Fruit fly (Drosophila melanogaster) whole organism, prepupa: ENCODE data around the gene CG42747.

Experiments
- Blimp-1 ChIP-seq: fragments of 200-800 bp; sonication (Bioruptor generic); optimal IDR thresholded peaks from 3 replicates; lab custom pipeline; 2017; ENCODE audit warnings: missing biosample characterization, missing genetic modification characterization, mild to moderate bottlenecking, moderate library complexity, missing genetic modification reagents
- CG10631 ChIP-seq: fragments of 200-800 bp; sonication (Bioruptor generic); optimal IDR thresholded peaks from 2 replicates; lab custom pipeline; 2016; ENCODE audit warnings: missing biosample characterization, missing genetic modification characterization
- CG10669 ChIP-seq: fragments of 200-800 bp; sonication (Bioruptor generic); optimal IDR thresholded peaks from 3 replicates; lab custom pipeline; 2018; ENCODE audit warnings: missing biosample characterization, mild to moderate bottlenecking, missing genetic modification characterization, moderate library complexity
- CG11294 ChIP-seq: fragments of 200-800 bp; sonication (Bioruptor generic); IDR thresholded peaks from 2 replicates; pipeline ENCODE4 v1.3.6; 2022; ENCODE audit warnings: missing biosample characterization, missing genetic modification characterization
- CG11762 ChIP-seq: fragments of 200-800 bp; sonication (Bioruptor generic); optimal IDR thresholded peaks from 3 replicates; lab custom pipeline; 2016; ENCODE audit warnings: missing biosample characterization, missing genetic modification characterization; ENCODE audit not compliant: insufficient read depth
- CG11902 ChIP-seq: fragments of 200-800 bp; sonication (Bioruptor generic); optimal IDR thresholded peaks from 3 replicates; lab custom pipeline; 2016; ENCODE audit warnings: missing biosample characterization, missing genetic modification characterization
- CG1621 ChIP-seq: fragments of 200-800 bp; sonication (Bioruptor generic); optimal IDR thresholded peaks from 3 replicates; lab custom pipeline; 2018; ENCODE audit warnings: missing biosample characterization, mild to moderate bottlenecking, missing genetic modification characterization
- CG3032 ChIP-seq: fragments of 200-800 bp; optimal IDR thresholded peaks from 2 replicates; lab custom pipeline; 2019; ENCODE audit warnings: missing biosample characterization, mild to moderate bottlenecking, missing genetic modification characterization, moderate library complexity
- CG31627 ChIP-seq: fragments of 200-800 bp; sonication (Bioruptor generic); optimal IDR thresholded peaks from 3 replicates; lab custom pipeline; 2016; ENCODE audit warnings: missing biosample characterization, missing genetic modification characterization
- CG34406 ChIP-seq: fragments of 200-800 bp; sonication (Bioruptor generic); optimal IDR thresholded peaks from 3 replicates; lab custom pipeline; 2016; ENCODE audit warnings: missing biosample characterization, missing genetic modification characterization
- CG3919 ChIP-seq: fragments of 200-800 bp; sonication (Bioruptor generic); optimal IDR thresholded peaks from 3 replicates; lab custom pipeline; 2016; ENCODE audit warnings: missing biosample characterization, missing genetic modification characterization
- CG4318 ChIP-seq: fragments of 200-800 bp; sonication (Bioruptor generic); optimal IDR thresholded peaks from 3 replicates; lab custom pipeline; 2017; ENCODE audit warnings: missing biosample characterization, mild to moderate bottlenecking, missing genetic modification characterization
- CG6163 ChIP-seq: fragments of 200-800 bp; sonication (Bioruptor generic); IDR thresholded peaks from 3 replicates; pipeline ENCODE4 v1.3.6; 2022; ENCODE audit warnings: missing biosample characterization, missing genetic modification characterization
- CG6276 ChIP-seq: fragments of 200-800 bp; sonication (Bioruptor generic); optimal IDR thresholded peaks from 2 replicates; lab custom pipeline; 2017; ENCODE audit warnings: missing biosample characterization, mild to moderate bottlenecking, missing genetic modification characterization
- CG6808 ChIP-seq: fragments of 200-800 bp; sonication (Bioruptor generic); optimal IDR thresholded peaks from 3 replicates; lab custom pipeline; 2017; ENCODE audit warnings: missing biosample characterization, missing genetic modification characterization, mild to moderate bottlenecking, moderate library complexity, missing genetic modification reagents
- CG6854 ChIP-seq: fragments of 200-800 bp; sonication (Bioruptor generic); optimal IDR thresholded peaks from 2 replicates; lab custom pipeline; 2017; ENCODE audit warnings: missing biosample characterization, mild to moderate bottlenecking, missing genetic modification characterization
- CG8319 ChIP-seq: fragments of 200-800 bp; sonication (Bioruptor generic); optimal IDR thresholded peaks from 3 replicates; lab custom pipeline; 2016; ENCODE audit warnings: missing biosample characterization, missing genetic modification characterization
- CG8632 ChIP-seq: fragments of 200-800 bp; sonication (Bioruptor generic); optimal IDR thresholded peaks from 3 replicates; lab custom pipeline; 2016; ENCODE audit warnings: missing biosample characterization, missing genetic modification characterization
- CG9139 ChIP-seq: fragments of 200-800 bp; sonication (Bioruptor generic); optimal IDR thresholded peaks from 3 replicates; lab custom pipeline; 2017; ENCODE audit warnings: missing biosample characterization, mild to moderate bottlenecking, missing genetic modification characterization
- Eip75B ChIP-seq: fragments of 200-800 bp; sonication (Bioruptor generic); optimal IDR thresholded peaks from 3 replicates; lab custom pipeline; 2016; ENCODE audit warnings: missing biosample characterization, missing genetic modification characterization
- Eip78C ChIP-seq: fragments of 200-800 bp; sonication (Bioruptor generic); peaks from one replicate; lab custom pipeline; 2016; ENCODE audit warnings: missing biosample characterization, missing genetic modification characterization
- Eip93F ChIP-seq: fragments of 200-800 bp; sonication (Bioruptor generic); optimal IDR thresholded peaks from 2 replicates; lab custom pipeline; 2016; ENCODE audit warnings: missing biosample characterization, mild to moderate bottlenecking, missing genetic modification characterization
- Ets21C ChIP-seq: fragments of 200-800 bp; sonication (Bioruptor generic); optimal IDR thresholded peaks from 3 replicates; lab custom pipeline; 2016; ENCODE audit warnings: missing biosample characterization, missing genetic modification characterization
- Ets96B ChIP-seq: fragments of 200-800 bp; optimal IDR thresholded peaks from 2 replicates; lab custom pipeline; 2019; ENCODE audit warnings: missing biosample characterization, mild to moderate bottlenecking, missing genetic modification characterization, moderate library complexity
- Hr4 ChIP-seq: fragments of 200-800 bp; sonication (Bioruptor generic); optimal IDR thresholded peaks from 3 replicates; lab custom pipeline; 2016; ENCODE audit warnings: missing biosample characterization, missing genetic modification characterization
- Lpt ChIP-seq: fragments of 200-800 bp; sonication (Bioruptor generic); optimal IDR thresholded peaks from 3 replicates; lab custom pipeline; 2016; ENCODE audit warnings: missing biosample characterization, missing genetic modification characterization
- Met ChIP-seq: fragments of 200-800 bp; sonication (Bioruptor generic); optimal IDR thresholded peaks from 3 replicates; lab custom pipeline; 2016; ENCODE audit warnings: missing biosample characterization, missing genetic modification characterization
- OdsH ChIP-seq: fragments of 200-800 bp; sonication (Bioruptor generic); optimal IDR thresholded peaks from 3 replicates; lab custom pipeline; 2016; ENCODE audit warnings: missing biosample characterization, missing genetic modification characterization
- Smox ChIP-seq: fragments of 200-800 bp; sonication (Bioruptor generic); optimal IDR thresholded peaks from 3 replicates; lab custom pipeline; 2016; ENCODE audit warnings: missing biosample characterization, missing genetic modification characterization
- Sox102F ChIP-seq: fragments of 200-800 bp; sonication (Bioruptor generic); optimal IDR thresholded peaks from 2 replicates; lab custom pipeline; 2016; ENCODE audit warnings: missing biosample characterization, mild to moderate bottlenecking, missing genetic modification characterization
- Sox14 ChIP-seq: fragments of 200-800 bp; sonication (Bioruptor generic); optimal IDR thresholded peaks from 3 replicates; lab custom pipeline; 2016; ENCODE audit warnings: missing biosample characterization, missing genetic modification characterization
- Sox15 ChIP-seq: fragments of 200-800 bp; sonication (Bioruptor generic); optimal IDR thresholded peaks from 3 replicates; lab custom pipeline; 2016; ENCODE audit warnings: missing biosample characterization, missing genetic modification characterization
- acj6 ChIP-seq: fragments of 200-800 bp; sonication (Bioruptor generic); optimal IDR thresholded peaks from 3 replicates; lab custom pipeline; 2016; ENCODE audit warnings: missing biosample characterization, missing genetic modification characterization
- cyc ChIP-seq: fragments of 200-800 bp; sonication (Bioruptor generic); optimal IDR thresholded peaks from 3 replicates; lab custom pipeline; 2016; ENCODE audit warnings: missing biosample characterization, missing genetic modification characterization
- dac ChIP-seq: fragments of 200-800 bp; sonication (Bioruptor generic); optimal IDR thresholded peaks from 2 replicates; lab custom pipeline; 2017; ENCODE audit warnings: missing biosample characterization, mild to moderate bottlenecking, missing genetic modification characterization
- eg ChIP-seq: fragments of 200-800 bp; sonication (Bioruptor generic); IDR thresholded peaks from 3 replicates; pipeline ENCODE4 v1.3.6; 2022; ENCODE audit warnings: missing biosample characterization, missing genetic modification characterization
- esn ChIP-seq: fragments of 200-800 bp; sonication (Bioruptor generic); optimal IDR thresholded peaks from 2 replicates; lab custom pipeline; 2016; ENCODE audit warnings: missing biosample characterization, mild to moderate bottlenecking, missing genetic modification characterization, moderate library complexity
- fd85E ChIP-seq: fragments of 200-800 bp; sonication (Bioruptor generic); optimal IDR thresholded peaks from 3 replicates; lab custom pipeline; 2016; ENCODE audit warnings: missing biosample characterization, missing genetic modification characterization
- fkh ChIP-seq: fragments of 200-800 bp; sonication (Bioruptor generic); optimal IDR thresholded peaks from 3 replicates; lab custom pipeline; 2017; ENCODE audit warnings: missing biosample characterization, mild to moderate bottlenecking, missing genetic modification characterization, moderate library complexity
- lz ChIP-seq: fragments of 200-800 bp; sonication (Bioruptor generic); optimal IDR thresholded peaks from 3 replicates; lab custom pipeline; 2016; ENCODE audit warnings: missing biosample characterization, missing genetic modification characterization
- net ChIP-seq: fragments of 200-800 bp; sonication (Bioruptor generic); optimal IDR thresholded peaks from 3 replicates; lab custom pipeline; 2016; ENCODE audit warnings: missing biosample characterization, missing genetic modification characterization
- salr ChIP-seq, 2 experiments: fragments of 200-800 bp; sonication (Bioruptor generic); optimal IDR thresholded peaks; 3 replicates each; lab custom pipeline; 2016 to 2018; ENCODE audit warnings: missing biosample characterization in 2 of 2, missing genetic modification characterization in 2 of 2, mild to moderate bottlenecking in 1 of 2
- ss ChIP-seq, 2 experiments: fragments of 200-800 bp; sonication (Bioruptor generic); optimal IDR thresholded peaks; 2 replicates in 1 of 2; 3 replicates in 1 of 2; lab custom pipeline; 2017 to 2018; ENCODE audit warnings: mild to moderate bottlenecking in 2 of 2, missing biosample characterization in 2 of 2, missing genetic modification characterization in 2 of 2, moderate library complexity in 1 of 2
- svp ChIP-seq: fragments of 200-800 bp; sonication (Bioruptor generic); peaks from one replicate; lab custom pipeline; 2016; ENCODE audit warnings: missing biosample characterization, missing genetic modification characterization
- topi ChIP-seq: fragments of 200-800 bp; sonication (Bioruptor generic); optimal IDR thresholded peaks from 3 replicates; lab custom pipeline; 2016; ENCODE audit warnings: missing biosample characterization, missing genetic modification characterization
- vri ChIP-seq: fragments of 200-800 bp; sonication (Bioruptor generic); optimal IDR thresholded peaks from 3 replicates; lab custom pipeline; 2016; ENCODE audit warnings: missing biosample characterization, mild to moderate bottlenecking, missing genetic modification characterization

The CG42747 gene

DNA sequence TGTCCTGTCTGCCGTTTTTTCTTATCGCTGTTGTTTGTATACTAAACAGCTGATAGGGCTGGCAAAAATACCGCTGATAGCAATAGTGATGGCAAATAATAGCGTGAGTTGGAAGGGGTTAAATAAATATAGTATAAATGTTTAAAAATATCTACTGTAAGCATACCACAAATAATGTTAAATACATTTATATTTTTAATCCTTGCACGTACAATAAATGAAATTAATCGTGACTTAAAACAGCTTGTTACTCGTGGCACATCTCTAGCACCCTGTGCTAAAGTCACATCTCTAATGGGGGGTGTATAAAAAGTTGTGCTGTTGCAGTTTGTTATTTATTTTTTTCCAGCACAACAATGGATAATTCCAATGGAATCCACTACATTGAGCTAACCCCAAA is 88.0 kb downstream of the CG42747 start, which contains the start of the genes CG10147 and Bulli (continued):
- TF ChIP-seq dac (peak; percentile 84), Eip75B (GFP tag; lab: Kevin White, UChicago) (peak; percentile 88), Hr4 (GFP tag; lab: Kevin White, UChicago) (peak; percentile 96), Ets21C (peak; percentile 91), CG6854 (GFP tag; lab: Kevin White, UChicago) (peak; percentile 80), eg (GFP tag; lab: Robert Waterston, UW) (peak; percentile 96), CG3032 (tag; lab: Kevin White, UChicago) (peak; percentile 97), OdsH (peak; percentile 98), topi (GFP tag; lab: Kevin White, UChicago) (peak; percentile 94), lz (GFP tag; lab: Kevin White, UChicago) (peak; percentile 94), CG10631 (GFP tag; lab: Kevin White, UChicago) (peak; percentile 96), salr (GFP tag; optimal IDR thresholded peaks at IDR 0.05; lab: Kevin White, UChicago) (peak; percentile 83 to 94), CG6808 (peak; percentile 87), CG4318 (peak; percentile 94), Sox15 (peak; percentile 96), CG11762 (GFP tag; lab: Kevin White, UChicago) (peak; percentile 92), CG6163 (GFP tag; lab: Robert Waterston, UW) (peak; percentile 96), Blimp-1 (GFP tag; lab: Kevin White, UChicago) (peak; percentile 77), CG3919 (GFP tag; lab: Kevin White, UChicago) (peak; percentile 95), vri (GFP tag; lab: Kevin White, UChicago) (peak; percentile 93), CG11902 (GFP tag; lab: Kevin White, UChicago) (peak; percentile 94), ss (GFP tag; optimal IDR thresholded peaks at IDR 0.05; lab: Kevin White, UChicago) (peak; percentile 76 to 89), cyc (GFP tag; lab: Kevin White, UChicago) (peak; percentile 96)

DNA sequence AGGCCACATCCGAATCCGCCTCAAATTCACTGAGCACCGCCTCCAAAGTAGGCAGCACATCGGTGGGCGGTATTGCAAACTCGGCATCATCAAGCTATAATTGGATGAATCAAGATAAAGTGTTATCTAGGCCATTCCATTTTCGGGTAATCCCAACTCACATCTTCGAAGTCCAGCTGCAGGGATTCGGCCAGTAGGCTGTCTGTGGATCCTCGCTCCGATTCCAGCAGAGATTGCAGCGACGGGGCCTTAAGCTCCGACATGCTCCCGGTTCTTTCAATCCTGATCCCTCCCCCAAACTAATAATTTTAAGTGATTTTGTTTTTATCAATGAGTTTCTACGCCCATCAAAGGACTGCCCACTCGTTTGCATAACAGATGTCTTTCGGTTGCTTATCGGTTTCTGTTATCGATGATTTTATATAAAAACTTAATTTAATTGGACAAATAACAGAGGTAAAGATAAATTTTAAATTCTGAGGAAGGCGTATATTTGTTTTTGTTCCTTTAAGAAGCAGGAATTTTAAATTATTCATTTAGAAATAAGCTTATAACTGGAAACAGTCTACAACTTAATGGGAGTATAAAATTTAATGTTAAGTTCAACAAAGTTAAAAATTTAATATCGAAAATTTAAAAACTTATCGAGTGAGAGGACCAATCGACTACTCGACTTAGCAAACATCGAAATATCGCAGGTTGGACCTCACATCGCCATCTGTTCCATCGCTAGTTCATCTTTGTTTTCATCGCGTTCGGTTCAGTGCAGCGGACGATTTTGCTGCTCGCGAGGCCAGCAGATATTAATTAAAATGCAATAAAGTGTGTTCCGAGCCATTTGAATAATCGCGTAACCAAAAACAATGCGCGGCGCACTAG is 94.8 kb downstream of the CG42747 start, which contains the start of the genes Vps8 and sfl:
Gene Vps8 (minus strand): TSS at position 370 of the 879 bp plus-strand sequence.
Gene sfl (plus strand): TSS at position 753 of the 879 bp plus-strand sequence.
- peak; percentile 33 for TF ChIP-seq Hr4 (GFP tag; lab: Kevin White, UChicago)
- no peak for TF ChIP-seq CG34406 (GFP tag; lab: Kevin White, UChicago)
- TF ChIP-seq Eip93F (GFP tag; lab: Kevin White, UChicago), result peak; percentile 26
- TF ChIP-seq Sox102F (GFP tag; lab: Kevin White, UChicago), result peak; percentile 24
- no peak for TF ChIP-seq CG9139 (GFP tag; lab: Kevin White, UChicago)
- no peak for TF ChIP-seq topi (GFP tag; lab: Kevin White, UChicago)
- TF ChIP-seq OdsH, result peak; percentile 3
- TF ChIP-seq CG1621 (tag; lab: Kevin White, UChicago), result no peak
- TF ChIP-seq Lpt (GFP tag; lab: Kevin White, UChicago), result no peak
- TF ChIP-seq Blimp-1 (GFP tag; lab: Kevin White, UChicago), result no peak
- peak; percentile 32 for TF ChIP-seq esn
- TF ChIP-seq svp (GFP tag; lab: Kevin White, UChicago), result peak; percentile 68
- no peak for TF ChIP-seq acj6 (GFP tag; lab: Kevin White, UChicago)
- TF ChIP-seq CG6808, result no peak
- peak; percentile 36 for TF ChIP-seq Sox14 (GFP tag; lab: Kevin White, UChicago)
- TF ChIP-seq Smox (GFP tag; lab: Kevin White, UChicago), result no peak
- TF ChIP-seq CG4318, result no peak
- TF ChIP-seq salr (GFP tag; optimal IDR thresholded peaks at IDR 0.05; lab: Kevin White, UChicago), result no peak
- TF ChIP-seq Eip75B (GFP tag; lab: Kevin White, UChicago), result no peak
- TF ChIP-seq fd85E, result no peak
- no peak for TF ChIP-seq CG6276
- TF ChIP-seq dac, result no peak
- peak; percentile 29; the same call in 1 of the 3 replicates for TF ChIP-seq eg (GFP tag; lab: Robert Waterston, UW)
- no peak for TF ChIP-seq Met
- no peak for TF ChIP-seq CG6854 (GFP tag; lab: Kevin White, UChicago)
- TF ChIP-seq CG10669 (GFP tag; lab: Kevin White, UChicago), result peak; percentile 5
- peak; percentile 9 for TF ChIP-seq cyc (GFP tag; lab: Kevin White, UChicago)
- TF ChIP-seq CG11294 (GFP tag; lab: Robert Waterston, UW), result no peak
- TF ChIP-seq CG11902 (GFP tag; lab: Kevin White, UChicago), result no peak
- TF ChIP-seq CG8632 (GFP tag; lab: Kevin White, UChicago), result no peak
- no peak for TF ChIP-seq net (GFP tag; lab: Kevin White, UChicago)
- no peak for TF ChIP-seq CG8319
- TF ChIP-seq Eip78C (GFP tag; lab: Kevin White, UChicago), result peak; percentile 53
- TF ChIP-seq CG31627 (GFP tag; lab: Kevin White, UChicago), result peak; percentile 39
- TF ChIP-seq Ets96B (tag; lab: Kevin White, UChicago), result peak; percentile 34
- peak; percentile 8 for TF ChIP-seq fkh (GFP tag; lab: Kevin White, UChicago)
- TF ChIP-seq CG3919 (GFP tag; lab: Kevin White, UChicago), result peak; percentile 26
